Fruit fly (Drosophila melanogaster): Measurements from ENCODE around the gene CG4174.

Gene CG4174

dm6 chr3L:18640584-18641527, 23.1 kb upstream of the CG4174 start (continued):
- peak; percentile 95 for TF ChIP-seq CG8765 (GFP tag; IDR thresholded peaks at IDR 0.05)
- no peak for TF ChIP-seq stwl (tag; optimal IDR thresholded peaks at IDR 0.05)
- peak; percentile 97 for TF ChIP-seq CG17328 (GFP tag; IDR thresholded peaks at IDR 0.05)
- TF ChIP-seq fru (optimal IDR thresholded peaks at IDR 0.05), result no peak
- TF ChIP-seq CG1529 (GFP tag; optimal IDR thresholded peaks at IDR 0.05), result peak; percentile 64
- TF ChIP-seq CG12155 (GFP tag; optimal IDR thresholded peaks at IDR 0.05), result peak; percentile 93
- peak; percentile 98 for TF ChIP-seq CG14014 (GFP tag; IDR thresholded peaks at IDR 0.05)
- TF ChIP-seq CG17802 (tag; optimal IDR thresholded peaks at IDR 0.05), result peak; percentile 45
- TF ChIP-seq zfh1 (GFP tag; IDR thresholded peaks at IDR 0.05), result peak; percentile 98
- peak; percentile 98 for TF ChIP-seq B-H2 (GFP tag; optimal IDR thresholded peaks at IDR 0.05)
- TF ChIP-seq lola (GFP tag; optimal IDR thresholded peaks at IDR 0.05), result peak in 1 of 3 experiments; percentile 69
- peak; percentile 88 for TF ChIP-seq CG4424 (GFP tag; optimal IDR thresholded peaks at IDR 0.05)
- TF ChIP-seq vfl (GFP tag; optimal IDR thresholded peaks at IDR 0.05), result no peak
- peak; percentile 35 for TF ChIP-seq CG17186 (GFP tag; optimal IDR thresholded peaks at IDR 0.05)
- TF ChIP-seq Sry-δ (GFP tag; optimal IDR thresholded peaks at IDR 0.05), result peak; percentile 66
- peak; percentile 91 for TF ChIP-seq shn (GFP tag; optimal IDR thresholded peaks at IDR 0.05)
- TF ChIP-seq pan (optimal IDR thresholded peaks at IDR 0.05), result no peak
- peak in 1 of 2 experiments; percentile 98 for TF ChIP-seq pan (GFP tag; optimal IDR thresholded peaks at IDR 0.05 in 1 of 2, IDR thresholded peaks at IDR 0.05 in 1 of 2)
- peak; percentile 27 for TF ChIP-seq MESR4 (GFP tag; optimal IDR thresholded peaks at IDR 0.05)
- TF ChIP-seq ac (GFP tag; optimal IDR thresholded peaks at IDR 0.05), result peak; percentile 53
- TF ChIP-seq hth (optimal IDR thresholded peaks at IDR 0.05), result no peak
- TF ChIP-seq sima (GFP tag; optimal IDR thresholded peaks at IDR 0.05), result peak; percentile 88
- peak; percentile 92 for TF ChIP-seq sim (GFP tag; IDR thresholded peaks at IDR 0.05)
- TF ChIP-seq grau (tag; optimal IDR thresholded peaks at IDR 0.05), result peak; percentile 96
- TF ChIP-seq CG13894 (tag; optimal IDR thresholded peaks at IDR 0.05), result peak; percentile 93
- TF ChIP-seq BtbVII (GFP tag; optimal IDR thresholded peaks at IDR 0.05), result peak; percentile 88
- no peak for TF ChIP-seq Lpt (GFP tag; optimal IDR thresholded peaks at IDR 0.05)
- TF ChIP-seq knrl (GFP tag; IDR thresholded peaks at IDR 0.05; ENCODE audit: partially characterized antibody), result no peak
- TF ChIP-seq cato (GFP tag; optimal IDR thresholded peaks at IDR 0.05; ENCODE audit: borderline replicate concordance), result peak; percentile 74
- peak; percentile 67 for TF ChIP-seq CG15601 (tag; optimal IDR thresholded peaks at IDR 0.05)
- TF ChIP-seq ewg (GFP tag; optimal IDR thresholded peaks at IDR 0.05), result peak; percentile 86
- TF ChIP-seq CG17912 (GFP tag; optimal IDR thresholded peaks at IDR 0.05), result peak; percentile 67
- TF ChIP-seq Mrtf (GFP tag; IDR thresholded peaks at IDR 0.05), result peak; percentile 98
- peak; percentile 76 for TF ChIP-seq CG4617 (GFP tag; optimal IDR thresholded peaks at IDR 0.05; ENCODE audit: borderline replicate concordance)
- peak; percentile 17 for TF ChIP-seq p53 (GFP tag; optimal IDR thresholded peaks at IDR 0.05)
- peak; percentile 85 for TF ChIP-seq Deaf1 (tag; optimal IDR thresholded peaks at IDR 0.05)
- peak; percentile 98 for TF ChIP-seq MBD-R2 (GFP tag; IDR thresholded peaks at IDR 0.05)
- peak; percentile 92 for TF ChIP-seq peb (GFP tag; IDR thresholded peaks at IDR 0.05)
- TF ChIP-seq jigr1 (GFP tag; IDR thresholded peaks at IDR 0.05), result peak; percentile 89
- TF ChIP-seq zen2 (GFP tag; IDR thresholded peaks at IDR 0.05; ENCODE audit: partially characterized antibody), result no peak
- TF ChIP-seq zfh2 (GFP tag; optimal IDR thresholded peaks at IDR 0.05), result peak; percentile 87
- peak; percentile 96 for TF ChIP-seq gsb (GFP tag; IDR thresholded peaks at IDR 0.05)
- no peak for TF ChIP-seq Elba2 (GFP tag; optimal IDR thresholded peaks at IDR 0.05)
- TF ChIP-seq pzg (GFP tag; optimal IDR thresholded peaks at IDR 0.05), result peak; percentile 26
- no peak for TF ChIP-seq cg (GFP tag; optimal IDR thresholded peaks at IDR 0.05)
- TF ChIP-seq fd96Cb (tag; optimal IDR thresholded peaks at IDR 0.05), result peak; percentile 84
- TF ChIP-seq CG12236 (GFP tag; optimal IDR thresholded peaks at IDR 0.05), result peak; percentile 72
- TF ChIP-seq CG3847 (GFP tag; IDR thresholded peaks at IDR 0.05), result peak; percentile 98
- peak; percentile 96 for TF ChIP-seq Rx (GFP tag; IDR thresholded peaks at IDR 0.05)

Measured in whole organism, embryonic.